Fruit fly (Drosophila melanogaster): ENCODE results near the gene ATPsynCF6.

The ATPsynCF6 gene

dm6 chr3R:23326292-23326691 is 29.6 kb downstream of the ATPsynCF6 start:
- TF ChIP-seq psq (optimal IDR thresholded peaks at IDR 0.05): no peak
- TF ChIP-seq ttk (optimal IDR thresholded peaks at IDR 0.05): no peak
- no peak for TF ChIP-seq Myc (optimal IDR thresholded peaks at IDR 0.05)
- no peak for TF ChIP-seq Sin3A (optimal IDR thresholded peaks at IDR 0.05)
- no peak for TF ChIP-seq h (optimal IDR thresholded peaks at IDR 0.05)
- TF ChIP-seq insv (optimal IDR thresholded peaks at IDR 0.05): no peak

dm6 chr3R:23325710-23326109 is 30.2 kb downstream of the ATPsynCF6 start:
- TF ChIP-seq Sin3A (optimal IDR thresholded peaks at IDR 0.05): no peak
- no peak for TF ChIP-seq psq (optimal IDR thresholded peaks at IDR 0.05)
- TF ChIP-seq Myc (optimal IDR thresholded peaks at IDR 0.05): no peak

DNA sequence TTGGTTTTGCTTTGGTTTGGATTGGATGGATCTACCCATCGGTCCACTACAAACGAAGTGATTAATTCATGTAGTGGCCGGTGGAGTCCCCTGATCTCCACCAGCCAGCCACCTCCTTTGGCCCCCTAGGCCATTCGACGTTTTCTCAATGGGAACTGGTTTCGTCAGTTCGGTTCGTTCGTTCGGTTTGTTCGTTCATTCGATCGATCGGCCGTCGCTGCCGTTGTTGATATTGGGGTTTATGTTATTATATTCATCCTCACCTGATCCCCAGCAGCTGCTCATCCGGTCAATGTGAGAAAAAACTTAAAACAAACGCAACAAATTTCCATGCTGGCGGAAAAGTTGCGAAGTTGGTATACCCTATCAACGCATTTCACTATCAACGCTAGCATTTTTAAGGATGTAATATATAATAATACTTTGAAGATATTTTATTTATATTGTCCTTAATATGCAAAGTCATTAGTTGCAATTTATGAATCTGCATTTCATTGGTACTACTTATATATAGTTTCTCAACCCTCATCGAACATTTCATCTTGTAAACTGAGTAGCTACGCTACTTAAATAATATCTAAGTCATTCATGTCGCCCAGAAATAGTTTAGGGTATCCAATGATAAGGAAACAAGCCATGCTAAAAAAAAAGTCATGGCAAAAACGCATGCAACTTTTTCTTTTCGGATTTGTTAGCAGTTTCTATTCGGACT is 32.1 kb downstream of the ATPsynCF6 start:
- no peak for TF ChIP-seq Myc (optimal IDR thresholded peaks at IDR 0.05)
- TF ChIP-seq Sin3A (optimal IDR thresholded peaks at IDR 0.05): no peak
- no peak for TF ChIP-seq psq (optimal IDR thresholded peaks at IDR 0.05)
- TF ChIP-seq insv (optimal IDR thresholded peaks at IDR 0.05): no peak
- TF ChIP-seq ttk (optimal IDR thresholded peaks at IDR 0.05): no peak
- TF ChIP-seq h (optimal IDR thresholded peaks at IDR 0.05): no peak

dm6 chr3R:23320251-23320650 is 35.6 kb downstream of the ATPsynCF6 start:
- TF ChIP-seq insv (optimal IDR thresholded peaks at IDR 0.05): no peak
- peak; percentile 45 for TF ChIP-seq h (optimal IDR thresholded peaks at IDR 0.05)

dm6 chr3R:23318928-23319327 is 36.9 kb downstream of the ATPsynCF6 start:
- TF ChIP-seq psq (optimal IDR thresholded peaks at IDR 0.05): no peak
- TF ChIP-seq ttk (optimal IDR thresholded peaks at IDR 0.05): no peak
- no peak for TF ChIP-seq h (optimal IDR thresholded peaks at IDR 0.05)
- TF ChIP-seq insv (optimal IDR thresholded peaks at IDR 0.05): no peak
- no peak for TF ChIP-seq Myc (optimal IDR thresholded peaks at IDR 0.05)
- no peak for TF ChIP-seq Sin3A (optimal IDR thresholded peaks at IDR 0.05)

DNA sequence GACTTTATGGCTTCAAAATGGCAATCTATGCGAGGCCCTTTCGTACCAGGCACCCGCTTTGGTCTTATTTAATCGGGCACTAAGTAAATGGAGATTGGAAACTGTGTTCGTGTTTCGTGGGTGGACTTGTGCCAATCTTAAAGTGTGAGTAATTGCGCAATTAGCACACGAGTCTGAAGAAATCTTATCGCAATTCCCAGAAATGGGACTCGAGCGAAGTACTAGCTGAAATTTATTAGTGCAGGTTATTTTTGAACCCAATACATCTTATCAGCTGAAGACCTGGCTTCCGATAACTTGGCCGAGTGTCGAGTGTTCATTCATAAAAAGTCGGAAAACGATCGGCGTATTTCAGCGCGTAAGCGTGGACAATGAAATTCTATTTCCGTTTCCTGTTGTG is 39.0 kb downstream of the ATPsynCF6 start:
- TF ChIP-seq h (optimal IDR thresholded peaks at IDR 0.05) (no peak), insv (optimal IDR thresholded peaks at IDR 0.05) (no peak), Sin3A (optimal IDR thresholded peaks at IDR 0.05) (no peak), ttk (optimal IDR thresholded peaks at IDR 0.05) (no peak), Myc (optimal IDR thresholded peaks at IDR 0.05) (no peak), psq (optimal IDR thresholded peaks at IDR 0.05) (no peak)

- no peak for TF ChIP-seq Sin3A (optimal IDR thresholded peaks at IDR 0.05)
Measured at dm6 chr3R:23315630-23316029, 40.2 kb downstream of the ATPsynCF6 start.

DNA sequence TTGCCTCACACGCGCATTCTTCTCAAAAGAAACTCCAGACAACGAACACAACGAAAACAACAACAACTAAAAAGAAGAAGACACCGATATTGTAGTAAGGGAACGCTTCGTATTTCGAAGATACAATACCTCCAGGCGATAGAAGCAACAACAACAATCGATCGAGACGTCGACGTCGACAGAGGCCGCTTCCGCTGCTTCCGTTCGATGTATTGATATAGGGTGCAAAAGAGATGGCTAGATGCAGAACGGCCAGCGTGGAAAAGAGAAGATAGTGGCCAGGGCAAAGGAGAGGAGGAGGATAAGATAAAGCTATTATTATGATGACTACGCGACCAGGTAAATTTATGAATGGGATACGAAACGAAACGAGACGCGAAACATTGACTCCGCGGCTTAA is 40.6 kb downstream of the ATPsynCF6 start:
- TF ChIP-seq h (optimal IDR thresholded peaks at IDR 0.05): no peak
- TF ChIP-seq Sin3A (optimal IDR thresholded peaks at IDR 0.05): no peak
- no peak for TF ChIP-seq Myc (optimal IDR thresholded peaks at IDR 0.05)
- TF ChIP-seq psq (optimal IDR thresholded peaks at IDR 0.05): no peak
- TF ChIP-seq ttk (optimal IDR thresholded peaks at IDR 0.05): no peak
- TF ChIP-seq insv (optimal IDR thresholded peaks at IDR 0.05): no peak

DNA sequence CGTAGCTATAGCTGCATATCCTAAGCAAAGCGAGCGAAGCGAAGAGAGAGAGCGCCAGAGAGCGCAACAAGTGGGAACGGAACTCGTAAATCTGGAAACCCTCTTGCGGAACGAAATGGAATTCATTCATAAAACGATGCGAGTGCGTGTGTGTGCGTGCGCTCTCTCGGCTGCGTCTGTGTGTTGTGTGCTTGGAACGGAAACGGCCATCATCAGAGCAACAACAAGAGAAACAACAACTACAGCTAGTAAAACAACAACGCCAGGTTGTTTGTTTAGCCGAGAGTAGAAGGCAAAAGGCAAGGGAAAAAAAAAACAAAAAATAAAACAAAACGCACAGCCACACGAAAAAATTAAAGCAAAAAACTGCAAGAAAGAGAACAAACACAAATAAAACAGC is 41.5 kb downstream of the ATPsynCF6 start:
- no peak for TF ChIP-seq insv (optimal IDR thresholded peaks at IDR 0.05)
- TF ChIP-seq ttk (optimal IDR thresholded peaks at IDR 0.05): no peak
- TF ChIP-seq psq (optimal IDR thresholded peaks at IDR 0.05): no peak
- TF ChIP-seq Sin3A (optimal IDR thresholded peaks at IDR 0.05): no peak
- TF ChIP-seq h (optimal IDR thresholded peaks at IDR 0.05): no peak
- no peak for TF ChIP-seq Myc (optimal IDR thresholded peaks at IDR 0.05)

dm6 chr3R:23312796-23313195 is 43.1 kb downstream of the ATPsynCF6 start:
- TF ChIP-seq insv (optimal IDR thresholded peaks at IDR 0.05) (no peak), ttk (optimal IDR thresholded peaks at IDR 0.05) (peak; percentile 99)

- TF ChIP-seq Sin3A (optimal IDR thresholded peaks at IDR 0.05) (no peak), Myc (optimal IDR thresholded peaks at IDR 0.05) (no peak), ttk (optimal IDR thresholded peaks at IDR 0.05) (no peak), h (optimal IDR thresholded peaks at IDR 0.05) (no peak), psq (optimal IDR thresholded peaks at IDR 0.05) (no peak), insv (optimal IDR thresholded peaks at IDR 0.05) (no peak)
Measured at dm6 chr3R:23310151-23310550, 45.7 kb downstream of the ATPsynCF6 start.

dm6 chr3R:23309690-23310089 is 46.2 kb downstream of the ATPsynCF6 start:
- TF ChIP-seq Myc (optimal IDR thresholded peaks at IDR 0.05) (no peak), insv (optimal IDR thresholded peaks at IDR 0.05) (no peak)

DNA sequence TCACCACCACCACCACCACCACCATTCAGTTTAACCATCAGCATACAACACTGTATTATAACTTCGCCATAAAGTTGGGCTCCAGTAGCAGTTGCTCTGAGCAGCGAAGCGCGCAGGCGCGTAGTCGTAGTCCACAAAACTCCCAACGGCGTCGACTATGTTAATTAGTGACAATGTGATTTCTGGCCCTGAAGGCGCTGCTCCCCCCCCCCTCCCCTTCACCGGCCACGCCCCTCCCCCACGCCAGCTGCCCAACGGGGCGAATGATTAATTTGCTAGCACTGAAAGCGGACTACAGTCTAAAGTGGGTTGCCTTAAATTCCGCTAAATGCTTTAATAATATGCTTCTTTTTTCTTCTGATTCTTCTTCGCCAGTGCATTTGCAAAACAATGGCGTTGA is 49.0 kb downstream of the ATPsynCF6 start:
- no peak for TF ChIP-seq Sin3A (optimal IDR thresholded peaks at IDR 0.05)
- no peak for TF ChIP-seq h (optimal IDR thresholded peaks at IDR 0.05)
- TF ChIP-seq Myc (optimal IDR thresholded peaks at IDR 0.05): no peak
- TF ChIP-seq insv (optimal IDR thresholded peaks at IDR 0.05): no peak
- TF ChIP-seq ttk (optimal IDR thresholded peaks at IDR 0.05): no peak
- TF ChIP-seq psq (optimal IDR thresholded peaks at IDR 0.05): no peak
